Fruit fly (Drosophila melanogaster): ENCODE results near the gene Tim9a.

The Tim9a gene

dm6 chrX:13403962-13404830 is 19.2 kb downstream of the Tim9a start, which contains the start of gene GstT4 (continued):
- TF ChIP-seq disco-r (GFP tag; optimal IDR thresholded peaks at IDR 0.05) = peak; percentile 3
- TF ChIP-seq CG31365 (tag; optimal IDR thresholded peaks at IDR 0.05) = no peak
- TF ChIP-seq pnt (GFP tag; optimal IDR thresholded peaks at IDR 0.05) = peak; percentile 59
- no peak for TF ChIP-seq zen (tag; optimal IDR thresholded peaks at IDR 0.05)
- peak; percentile 9; the same call in 1 of the 2 replicates for TF ChIP-seq ttk (GFP tag; IDR thresholded peaks at IDR 0.05)
- peak; percentile 20 for TF ChIP-seq chn (GFP tag; optimal IDR thresholded peaks at IDR 0.05)
- TF ChIP-seq NfI (GFP tag; optimal IDR thresholded peaks at IDR 0.05) = no peak
- TF ChIP-seq tna (GFP tag; IDR thresholded peaks at IDR 0.05; ENCODE audit: partially characterized antibody) = no peak
- TF ChIP-seq dati (GFP tag; IDR thresholded peaks at IDR 0.05) = no peak
- TF ChIP-seq CG6791 (GFP tag; IDR thresholded peaks at IDR 0.05; ENCODE audit: partially characterized antibody) = no peak
- TF ChIP-seq NFAT (GFP tag; IDR thresholded peaks at IDR 0.05) = no peak
- TF ChIP-seq corto (GFP tag; optimal IDR thresholded peaks at IDR 0.05) = peak; percentile 72
- TF ChIP-seq Med (GFP tag) = peak; percentile 71
- peak; percentile 30; the same call in 1 of the 2 replicates for TF ChIP-seq bbx (GFP tag; IDR thresholded peaks at IDR 0.05; ENCODE audit: partially characterized antibody)
- peak; percentile 40 for TF ChIP-seq tin (GFP tag; optimal IDR thresholded peaks at IDR 0.05)
- no peak for TF ChIP-seq dimm (GFP tag; IDR thresholded peaks at IDR 0.05)
- TF ChIP-seq CG34376 (GFP tag; optimal IDR thresholded peaks at IDR 0.05) = peak; percentile 33
- TF ChIP-seq sob (GFP tag; IDR thresholded peaks at IDR 0.05) = peak; percentile 44; the same call in 1 of the 2 replicates
- peak; percentile 42 for TF ChIP-seq Hr3 (GFP tag; optimal IDR thresholded peaks at IDR 0.05)
- TF ChIP-seq sc (optimal IDR thresholded peaks at IDR 0.05) = no peak
- no peak for TF ChIP-seq sc (GFP tag; optimal IDR thresholded peaks at IDR 0.05)
- TF ChIP-seq stc (GFP tag; IDR thresholded peaks at IDR 0.05) = peak; percentile 46; the same call in 1 of the 2 replicates
- no peak for TF ChIP-seq Sin3A (optimal IDR thresholded peaks at IDR 0.05)
- peak; percentile 44; the same call in 1 of the 2 replicates for TF ChIP-seq HLH3B (GFP tag; IDR thresholded peaks at IDR 0.05)
- TF ChIP-seq run (tag; optimal IDR thresholded peaks at IDR 0.05) = no peak
- TF ChIP-seq HLH54F (GFP tag; optimal IDR thresholded peaks at IDR 0.05) = peak; percentile 64
- TF ChIP-seq stwl (tag; optimal IDR thresholded peaks at IDR 0.05) = no peak
- TF ChIP-seq Doc3 (GFP tag; IDR thresholded peaks at IDR 0.05; ENCODE audit: partially characterized antibody) = no peak
- TF ChIP-seq cg (GFP tag; optimal IDR thresholded peaks at IDR 0.05) = peak; percentile 19
- no peak for TF ChIP-seq Dll (GFP tag; IDR thresholded peaks at IDR 0.05; ENCODE audit: partially characterized antibody)
- TF ChIP-seq NK7.1 (GFP tag; optimal IDR thresholded peaks at IDR 0.05) = no peak
- no peak for TF ChIP-seq kah (GFP tag; optimal IDR thresholded peaks at IDR 0.05)
- TF ChIP-seq Eip74EF (GFP tag; optimal IDR thresholded peaks at IDR 0.05) = no peak
- TF ChIP-seq hbn (GFP tag; IDR thresholded peaks at IDR 0.05; ENCODE audit: partially characterized antibody) = no peak
- TF ChIP-seq CG4707 (GFP tag; optimal IDR thresholded peaks at IDR 0.05) = no peak
- TF ChIP-seq croc (GFP tag; conservative IDR thresholded peaks at IDR 0.05) = 0 out of 3 replicates have a peak, but pooled peaks have one; percentile 12
- no peak for TF ChIP-seq sima (GFP tag; optimal IDR thresholded peaks at IDR 0.05)
- TF ChIP-seq pum (GFP tag; optimal IDR thresholded peaks at IDR 0.05) = peak; percentile 34
- no peak for TF ChIP-seq grn (GFP tag; optimal IDR thresholded peaks at IDR 0.05)
- TF ChIP-seq Oli (tag; optimal IDR thresholded peaks at IDR 0.05) = peak; percentile 54
- TF ChIP-seq pzg (GFP tag; optimal IDR thresholded peaks at IDR 0.05) = no peak
- TF ChIP-seq BEAF-32 (GFP tag; optimal IDR thresholded peaks at IDR 0.05) = no peak
- peak; percentile 33 for TF ChIP-seq CG4424 (GFP tag; optimal IDR thresholded peaks at IDR 0.05)
- peak; percentile 86 for TF ChIP-seq crol (GFP tag; IDR thresholded peaks at IDR 0.05)
- no peak for TF ChIP-seq Hand (GFP tag; optimal IDR thresholded peaks at IDR 0.05)
- no peak for TF ChIP-seq hb (GFP tag; IDR thresholded peaks at IDR 0.05; ENCODE audit: partially characterized antibody)
- TF ChIP-seq CG8478 (optimal IDR thresholded peaks at IDR 0.05) = no peak
- TF ChIP-seq CG6689 (GFP tag; IDR thresholded peaks at IDR 0.05) = peak; percentile 39
- TF ChIP-seq CG3281 (GFP tag; optimal IDR thresholded peaks at IDR 0.05) = peak; percentile 1
